Fruit fly (Drosophila melanogaster): ENCODE data around the gene Octbeta1R.

The Octbeta1R gene

dm6 chr3R:22527192-22527591, 30.2 kb downstream of the Octbeta1R start:
- TF ChIP-seq CG14014 (GFP tag; IDR thresholded peaks at IDR 0.05) (no peak), Deaf1 (tag; optimal IDR thresholded peaks at IDR 0.05) (peak; percentile 58), slbo (GFP tag; IDR thresholded peaks at IDR 0.05) (peak; percentile 31; the same call in 1 of the 2 replicates), hkb (optimal IDR thresholded peaks at IDR 0.05) (peak; percentile 13), hkb (GFP tag; IDR thresholded peaks at IDR 0.05) (no peak), rib (GFP tag; IDR thresholded peaks at IDR 0.05) (peak; percentile 62; the same call in 1 of the 2 replicates), CG18476 (GFP tag; optimal IDR thresholded peaks at IDR 0.05) (peak; percentile 83), Hr3 (GFP tag; optimal IDR thresholded peaks at IDR 0.05) (no peak), sd (tag; optimal IDR thresholded peaks at IDR 0.05) (peak; percentile 81), CG10543 (GFP tag; optimal IDR thresholded peaks at IDR 0.05) (peak; percentile 85), CG15011 (GFP tag; optimal IDR thresholded peaks at IDR 0.05) (no peak), exex (tag; optimal IDR thresholded peaks at IDR 0.05) (peak; percentile 79), Hey (tag; optimal IDR thresholded peaks at IDR 0.05) (peak; percentile 82), GATAe (GFP tag; conservative IDR thresholded peaks at IDR 0.05) (peak; percentile 28; the same call in 1 of the 2 replicates), Xbp1 (GFP tag; optimal IDR thresholded peaks at IDR 0.05) (no peak), CoRest (tag; optimal IDR thresholded peaks at IDR 0.05) (no peak), chinmo (GFP tag; IDR thresholded peaks at IDR 0.05; ENCODE audit: partially characterized antibody) (0 out of 4 replicates have a peak, but pooled peaks have one; percentile 33), abd-A (tag; optimal IDR thresholded peaks at IDR 0.05) (peak; percentile 25), CG11696 (GFP tag; IDR thresholded peaks at IDR 0.05) (no peak), ci (GFP tag; IDR thresholded peaks at IDR 0.05) (0 out of 3 replicates have a peak, but pooled peaks have one; percentile 5), CG15601 (tag; optimal IDR thresholded peaks at IDR 0.05) (no peak), PHDP (tag; optimal IDR thresholded peaks at IDR 0.05) (no peak), Adf1 (GFP tag; IDR thresholded peaks at IDR 0.05) (peak; percentile 11; the same call in 1 of the 2 replicates), sob (GFP tag; IDR thresholded peaks at IDR 0.05) (0 out of 2 replicates have a peak, but pooled peaks have one; percentile 16), Atf3 (GFP tag; optimal IDR thresholded peaks at IDR 0.05) (no peak), CG13894 (tag; optimal IDR thresholded peaks at IDR 0.05) (peak; percentile 12), Vsx1 (GFP tag; optimal IDR thresholded peaks at IDR 0.05) (peak; percentile 38), HLH4C (GFP tag; IDR thresholded peaks at IDR 0.05; ENCODE audit: partially characterized antibody) (0 out of 3 replicates have a peak, but pooled peaks have one; percentile 17), sens (GFP tag) (peak; percentile 41), zen2 (GFP tag; IDR thresholded peaks at IDR 0.05; ENCODE audit: partially characterized antibody) (peak; percentile 27; the same call in 2 of the 3 replicates), CHES-1-like (GFP tag; optimal IDR thresholded peaks at IDR 0.05) (no peak), NFAT (GFP tag; IDR thresholded peaks at IDR 0.05) (0 out of 2 replicates have a peak, but pooled peaks have one; percentile 7), gro (GFP tag; optimal IDR thresholded peaks at IDR 0.05) (peak; percentile 83), Ssrp (tag; optimal IDR thresholded peaks at IDR 0.05) (no peak), Usf (GFP tag; optimal IDR thresholded peaks at IDR 0.05) (no peak), Sox102F (GFP tag; optimal IDR thresholded peaks at IDR 0.05) (no peak), vnd (GFP tag; IDR thresholded peaks at IDR 0.05; ENCODE audit: partially characterized antibody) (no peak), jumu (GFP tag; optimal IDR thresholded peaks at IDR 0.05) (no peak), cwo (GFP tag; optimal IDR thresholded peaks at IDR 0.05) (peak; percentile 51), sug (tag; optimal IDR thresholded peaks at IDR 0.05) (peak; percentile 87), CG2120 (GFP tag; optimal IDR thresholded peaks at IDR 0.05) (peak; percentile 2), CG9932 (GFP tag; IDR thresholded peaks at IDR 0.05) (peak; percentile 18; the same call in 1 of the 2 replicates), CG2129 (GFP tag; IDR thresholded peaks at IDR 0.05; ENCODE audit: partially characterized antibody) (no peak), Med (GFP tag) (peak; percentile 73), lab (GFP tag; optimal IDR thresholded peaks at IDR 0.05) (peak; percentile 1), CG34376 (GFP tag; optimal IDR thresholded peaks at IDR 0.05) (peak; percentile 59), CG7556 (GFP tag; optimal IDR thresholded peaks at IDR 0.05) (no peak), corto (GFP tag; optimal IDR thresholded peaks at IDR 0.05) (peak; percentile 12), Ets65A (GFP tag) (peak; percentile 36), row (GFP tag; IDR thresholded peaks at IDR 0.05) (peak; percentile 7; the same call in 1 of the 3 replicates)
